Worm (Caenorhabditis elegans): ENCODE results near the gene srz-102.

The srz-102 gene

ce11 chrV:16668473-16668872, 18.9 kb upstream of the srz-102 start, which contains the start of gene F14F8.9:
Gene F14F8.9 (minus strand): TSS chrV:16668573.
- no peak for TF ChIP-seq C16A3.4 (tag; optimal IDR thresholded peaks at IDR 0.05)
- TF ChIP-seq sptf-1 (tag; optimal IDR thresholded peaks at IDR 0.05) = no peak
- TF ChIP-seq skn-1 (tag; optimal IDR thresholded peaks at IDR 0.05) = no peak
- no peak for TF ChIP-seq lir-3 (tag; optimal IDR thresholded peaks at IDR 0.05; ENCODE audit: poor library complexity)
- TF ChIP-seq lin-39 (tag; optimal IDR thresholded peaks at IDR 0.05) = no peak
- no peak for TF ChIP-seq pax-3 (tag; optimal IDR thresholded peaks at IDR 0.05)
- TF ChIP-seq mdl-1 (tag; optimal IDR thresholded peaks at IDR 0.05) = no peak
- TF ChIP-seq isw-1 (GFP tag; IDR thresholded peaks at IDR 0.05) = no peak
- TF ChIP-seq nhr-11 (tag; optimal IDR thresholded peaks at IDR 0.05) = no peak
- TF ChIP-seq egl-13 (tag; optimal IDR thresholded peaks at IDR 0.05) = no peak
- TF ChIP-seq tlp-1 (tag; optimal IDR thresholded peaks at IDR 0.05) = no peak
- TF ChIP-seq efl-3 (GFP tag; optimal IDR thresholded peaks at IDR 0.05) = no peak
- no peak for TF ChIP-seq lsy-2 (tag; optimal IDR thresholded peaks at IDR 0.05)
- no peak for TF ChIP-seq tbx-2 (tag; optimal IDR thresholded peaks at IDR 0.05)
- TF ChIP-seq fkh-4 (tag; optimal IDR thresholded peaks at IDR 0.05; ENCODE audit: borderline replicate concordance) = no peak
- no peak for TF ChIP-seq dsc-1 (tag; optimal IDR thresholded peaks at IDR 0.05)
- no peak for TF ChIP-seq ceh-63 (GFP tag; optimal IDR thresholded peaks at IDR 0.05)
- no peak for TF ChIP-seq fkh-10 (GFP tag; optimal IDR thresholded peaks at IDR 0.05)

- no peak for TF ChIP-seq fos-1 (tag; optimal IDR thresholded peaks at IDR 0.05)
- no peak for TF ChIP-seq ces-1 (GFP tag; optimal IDR thresholded peaks at IDR 0.05)
- TF ChIP-seq egl-13 (tag; optimal IDR thresholded peaks at IDR 0.05) = no peak
- TF ChIP-seq sup-37 (GFP tag; optimal IDR thresholded peaks at IDR 0.05) = no peak
- TF ChIP-seq irx-1 (tag; optimal IDR thresholded peaks at IDR 0.05) = no peak
- TF ChIP-seq fkh-10 (GFP tag; optimal IDR thresholded peaks at IDR 0.05) = no peak
- TF ChIP-seq nhr-20 (tag; optimal IDR thresholded peaks at IDR 0.05) = no peak
- no peak for TF ChIP-seq ceh-82 (tag; optimal IDR thresholded peaks at IDR 0.05)
- no peak for TF ChIP-seq tlp-1 (tag; optimal IDR thresholded peaks at IDR 0.05)
- TF ChIP-seq snpc-4 (tag; optimal IDR thresholded peaks at IDR 0.05) = no peak
- no peak for TF ChIP-seq aha-1 (tag; optimal IDR thresholded peaks at IDR 0.05)
- no peak for TF ChIP-seq ceh-8 (GFP tag; optimal IDR thresholded peaks at IDR 0.05)
- no peak for TF ChIP-seq efl-3 (GFP tag; optimal IDR thresholded peaks at IDR 0.05)
- no peak for TF ChIP-seq ceh-63 (GFP tag; optimal IDR thresholded peaks at IDR 0.05)
- TF ChIP-seq pax-3 (tag; optimal IDR thresholded peaks at IDR 0.05) = no peak
Observed at ce11 chrV:16671190-16671589, 16.1 kb upstream of the srz-102 start, which contains the start of gene str-61. Gene str-61 (minus strand): TSS chrV:16671290.

- TF ChIP-seq ets-5 (GFP tag; IDR thresholded peaks at IDR 0.05) (no peak), nhr-47 (tag; optimal IDR thresholded peaks at IDR 0.05) (no peak), elt-3 (tag; optimal IDR thresholded peaks at IDR 0.05) (no peak), lir-3 (tag; optimal IDR thresholded peaks at IDR 0.05; ENCODE audit: poor library complexity) (no peak), grh-1 (GFP tag; IDR thresholded peaks at IDR 0.05) (no peak), blmp-1 (tag; optimal IDR thresholded peaks at IDR 0.05) (no peak), nhr-19 (GFP tag; conservative IDR thresholded peaks at IDR 0.05) (no peak), mef-2 (tag; optimal IDR thresholded peaks at IDR 0.05) (no peak), lin-15B (tag; optimal IDR thresholded peaks at IDR 0.05) (no peak), nhr-90 (tag; optimal IDR thresholded peaks at IDR 0.05; ENCODE audit: poor library complexity) (no peak), lin-14 (GFP tag; optimal IDR thresholded peaks at IDR 0.05) (no peak), hlh-4 (tag; optimal IDR thresholded peaks at IDR 0.05) (no peak), F16B12.6 (tag; optimal IDR thresholded peaks at IDR 0.05) (no peak), unc-86 (tag; optimal IDR thresholded peaks at IDR 0.05) (no peak), hlh-17 (GFP tag; optimal IDR thresholded peaks at IDR 0.05; ENCODE audit: borderline replicate concordance) (no peak), dpl-1 (GFP tag; optimal IDR thresholded peaks at IDR 0.05) (no peak), nhr-20 (tag; optimal IDR thresholded peaks at IDR 0.05) (no peak), nhr-71 (tag; optimal IDR thresholded peaks at IDR 0.05) (no peak), mab-9 (GFP tag; IDR thresholded peaks at IDR 0.05) (no peak), C16A3.4 (tag; optimal IDR thresholded peaks at IDR 0.05) (no peak)
Observed at ce11 chrV:16672198-16672597, 15.1 kb upstream of the srz-102 start, which contains the start of gene F14F8.8. Gene F14F8.8 (minus strand): TSS chrV:16672298.
